Worm (Caenorhabditis elegans): ENCODE data around the gene Y43C5A.4.

ce11 chrIV:10286655-10287054 is 8.8 kb downstream of the Y43C5A.4 start, which contains the start of gene ebax-1:
- TF ChIP-seq scrt-1 (GFP tag; IDR thresholded peaks at IDR 0.05) = no peak
- TF ChIP-seq hnd-1 (tag; optimal IDR thresholded peaks at IDR 0.05) = no peak
- no peak for TF ChIP-seq ama-1 (optimal IDR thresholded peaks at IDR 0.05)
- TF ChIP-seq pes-1 (GFP tag; IDR thresholded peaks at IDR 0.05) = no peak
- no peak for TF ChIP-seq aly-1 (tag; optimal IDR thresholded peaks at IDR 0.05)
